Fruit fly (Drosophila melanogaster) whole organism, embryonic: ENCODE results near the gene vib.

ENCODE experiments used
- Atf-2 ChIP-seq: fragments of 200-800 bp; sonication (Bioruptor generic); optimal IDR thresholded peaks from 2 replicates; lab custom pipeline; 2016; ENCODE audit warnings: missing biosample characterization, missing genetic modification characterization
- Bteb2 ChIP-seq: fragments of 200-800 bp; sonication (Bioruptor generic); optimal IDR thresholded peaks from 2 replicates; lab custom pipeline; 2016; ENCODE audit warnings: missing biosample characterization, missing genetic modification characterization
- CG10209 ChIP-seq: fragments of 200-800 bp; sonication (Bioruptor generic); optimal IDR thresholded peaks from 3 replicates; lab custom pipeline; 2017; ENCODE audit warnings: missing biosample characterization, mild to moderate bottlenecking, missing genetic modification characterization, missing genetic modification reagents
- CG11696 ChIP-seq: fragments of 200-800 bp; sonication (Bioruptor generic); IDR thresholded peaks from 2 replicates; pipeline ENCODE4 v1.3.6; 2022; ENCODE audit warnings: missing biosample characterization, missing genetic modification characterization
- CG14667 ChIP-seq: fragments of 200-800 bp; sonication (Bioruptor generic); IDR thresholded peaks from 2 replicates; pipeline ENCODE4 v1.3.6; 2022; ENCODE audit warnings: missing biosample characterization, missing genetic modification characterization
- CG14965 ChIP-seq: fragments of 200-800 bp; sonication (Bioruptor generic); optimal IDR thresholded peaks from 2 replicates; lab custom pipeline; 2016; ENCODE audit warnings: missing biosample characterization, missing genetic modification characterization, borderline replicate concordance
- CG15011 ChIP-seq: fragments of 200-800 bp; sonication (Bioruptor generic); optimal IDR thresholded peaks from 3 replicates; lab custom pipeline; 2018; ENCODE audit warnings: missing biosample characterization, mild to moderate bottlenecking, missing genetic modification characterization
- CG1647 ChIP-seq: fragments of 200-800 bp; sonication (Bioruptor generic); optimal IDR thresholded peaks from 3 replicates; lab custom pipeline; 2016; ENCODE audit warnings: missing biosample characterization, missing genetic modification characterization
- CG17612 ChIP-seq: fragments of 200-800 bp; sonication (Bioruptor generic); IDR thresholded peaks from 2 replicates; pipeline ENCODE4 v1.3.6; 2022; ENCODE audit warnings: missing biosample characterization, missing genetic modification characterization
- CG18262 ChIP-seq: fragments of 200-800 bp; optimal IDR thresholded peaks from 3 replicates; lab custom pipeline; 2019; ENCODE audit warnings: missing biosample characterization, mild to moderate bottlenecking, missing genetic modification characterization, moderate library complexity
- CG2120 ChIP-seq: fragments of 200-800 bp; sonication (Bioruptor generic); optimal IDR thresholded peaks from 3 replicates; lab custom pipeline; 2016; ENCODE audit warnings: missing biosample characterization, missing genetic modification characterization
- CG2129 ChIP-seq: fragments of 200-800 bp; sonication (Bioruptor generic); IDR thresholded peaks from 2 replicates; pipeline ENCODE4 v1.3.6; 2022; ENCODE audit warnings: missing biosample characterization, missing genetic modification characterization; ENCODE audit not compliant: partially characterized antibody
- CG2712 ChIP-seq: fragments of 200-800 bp; optimal IDR thresholded peaks from 3 replicates; lab custom pipeline; 2019; ENCODE audit warnings: missing biosample characterization, mild to moderate bottlenecking, missing genetic modification characterization, moderate library complexity
- CG31224 ChIP-seq: fragments of 200-800 bp; sonication (Bioruptor generic); IDR thresholded peaks from 2 replicates; pipeline ENCODE4 v1.3.6; 2022; ENCODE audit warnings: missing biosample characterization, missing genetic modification characterization
- CG3163 ChIP-seq: fragments of 200-800 bp; sonication (Bioruptor generic); optimal IDR thresholded peaks from 3 replicates; lab custom pipeline; 2016; ENCODE audit warnings: missing biosample characterization, missing genetic modification characterization
- CG3281 ChIP-seq: fragments of 200-800 bp; sonication (Bioruptor generic); optimal IDR thresholded peaks from 3 replicates; lab custom pipeline; 2017; ENCODE audit warnings: missing biosample characterization, mild to moderate bottlenecking, missing genetic modification characterization
- CG4282 ChIP-seq: fragments of 200-800 bp; sonication (Bioruptor generic); optimal IDR thresholded peaks from 2 replicates; lab custom pipeline; 2016; ENCODE audit warnings: missing biosample characterization, missing genetic modification characterization
- CG4424 ChIP-seq: fragments of 200-800 bp; sonication (Bioruptor generic); optimal IDR thresholded peaks from 3 replicates; lab custom pipeline; 2016; ENCODE audit warnings: missing biosample characterization, missing genetic modification characterization
- CG8388 ChIP-seq: fragments of 200-800 bp; sonication (Bioruptor generic); optimal IDR thresholded peaks from 2 replicates; lab custom pipeline; 2019; ENCODE audit warnings: missing biosample characterization, mild to moderate bottlenecking, missing genetic modification characterization, moderate library complexity
- CG9797 ChIP-seq: fragments of 200-800 bp; sonication (Bioruptor generic); optimal IDR thresholded peaks from 3 replicates; lab custom pipeline; 2018; ENCODE audit warnings: missing biosample characterization, mild to moderate bottlenecking, missing genetic modification characterization
- Dref ChIP-seq: fragments of 200-800 bp; sonication (Bioruptor generic); IDR thresholded peaks from 2 replicates; pipeline ENCODE4 v1.3.6; 2022; ENCODE audit warnings: missing biosample characterization, missing genetic modification characterization
- E2f2 ChIP-seq: fragments of 200-800 bp; sonication (Bioruptor generic); IDR thresholded peaks from 2 replicates; pipeline ENCODE4 v1.3.6; 2022; ENCODE audit warnings: missing biosample characterization, missing genetic modification characterization
- HmgZ ChIP-seq: fragments of 200-800 bp; sonication (Bioruptor generic); optimal IDR thresholded peaks from 2 replicates; lab custom pipeline; 2018; ENCODE audit warnings: missing biosample characterization, mild to moderate bottlenecking, missing genetic modification characterization
- Hmx ChIP-seq: fragments of 200-800 bp; sonication (Bioruptor generic); optimal IDR thresholded peaks from 2 replicates; lab custom pipeline; 2016; ENCODE audit warnings: missing biosample characterization, missing genetic modification characterization
- Med ChIP-seq: fragments of 200-800 bp; sonication (Bioruptor generic); peaks from one replicate; lab custom pipeline; 2016; ENCODE audit warnings: missing biosample characterization, missing genetic modification characterization, mild to moderate bottlenecking, inconsistent platforms, moderate library complexity
- NC2α ChIP-seq: fragments of 200-800 bp; sonication (Bioruptor generic); optimal IDR thresholded peaks from 2 replicates; lab custom pipeline; 2016; ENCODE audit warnings: missing biosample characterization, missing genetic modification characterization
- NK7.1 ChIP-seq: fragments of 200-800 bp; sonication (Bioruptor generic); optimal IDR thresholded peaks from 3 replicates; lab custom pipeline; 2016; ENCODE audit warnings: missing biosample characterization, missing genetic modification characterization
- Rfx ChIP-seq: fragments of 200-800 bp; sonication (Bioruptor generic); IDR thresholded peaks from 2 replicates; pipeline ENCODE4 v1.3.6; 2022; ENCODE audit warnings: missing biosample characterization, missing genetic modification characterization
- Sox100B ChIP-seq: fragments of 200-800 bp; sonication (Bioruptor generic); optimal IDR thresholded peaks from 3 replicates; lab custom pipeline; 2018; ENCODE audit warnings: missing biosample characterization, mild to moderate bottlenecking, missing genetic modification characterization
- Ssrp ChIP-seq: fragments of 200-800 bp; sonication (Bioruptor generic); optimal IDR thresholded peaks from 2 replicates; lab custom pipeline; 2018; ENCODE audit warnings: missing biosample characterization, mild to moderate bottlenecking, missing genetic modification characterization, moderate library complexity
- btn ChIP-seq: fragments of 200-800 bp; sonication (Bioruptor generic); optimal IDR thresholded peaks from 2 replicates; lab custom pipeline; 2016; ENCODE audit warnings: missing biosample characterization, missing genetic modification characterization
- cas ChIP-seq: fragments of 200-800 bp; sonication (Bioruptor generic); IDR thresholded peaks from 2 replicates; pipeline ENCODE4 v1.3.6; 2022; ENCODE audit warnings: missing biosample characterization, missing genetic modification characterization
- chm ChIP-seq: fragments of 200-800 bp; sonication (Bioruptor generic); IDR thresholded peaks from 2 replicates; pipeline ENCODE4 v1.3.6; 2022; ENCODE audit warnings: missing biosample characterization, missing genetic modification characterization
- dati ChIP-seq: fragments of 200-800 bp; sonication (Bioruptor generic); IDR thresholded peaks from 2 replicates; pipeline ENCODE4 v1.3.6; 2022; ENCODE audit warnings: missing biosample characterization, missing genetic modification characterization
- dmrt11E ChIP-seq: fragments of 200-800 bp; sonication (Bioruptor generic); optimal IDR thresholded peaks from 3 replicates; lab custom pipeline; 2018; ENCODE audit warnings: missing biosample characterization, mild to moderate bottlenecking, missing genetic modification characterization, moderate library complexity
- hkb ChIP-seq, 2 experiments: fragments of 200-800 bp in 1 of 2; fragments of >200 bp in 1 of 2; sonication (Bioruptor generic) in 1 of 2; IDR thresholded peaks in 1 of 2; optimal IDR thresholded peaks in 1 of 2; 2 replicates each; pipeline versions ENCODE4 v1.3.6 to Lab custom; 2017 to 2022; ENCODE audit warnings: missing biosample characterization in 1 of 2, missing genetic modification characterization in 1 of 2
- lilli ChIP-seq: fragments of 200-800 bp; sonication (Bioruptor generic); optimal IDR thresholded peaks from 3 replicates; lab custom pipeline; 2016; ENCODE audit warnings: missing biosample characterization, missing genetic modification characterization
- lmd ChIP-seq: fragments of 200-800 bp; sonication (Bioruptor generic); IDR thresholded peaks from 2 replicates; pipeline ENCODE4 v1.3.6; 2022; ENCODE audit warnings: missing biosample characterization, missing genetic modification characterization
- mld ChIP-seq: fragments of 200-800 bp; sonication (Bioruptor generic); IDR thresholded peaks from 3 replicates; pipeline ENCODE4 v1.3.6; 2022; ENCODE audit warnings: missing biosample characterization, missing genetic modification characterization; ENCODE audit not compliant: partially characterized antibody
- nau ChIP-seq: fragments of 200-800 bp; sonication (Bioruptor generic); optimal IDR thresholded peaks from 3 replicates; lab custom pipeline; 2017; ENCODE audit warnings: missing biosample characterization, mild to moderate bottlenecking, missing genetic modification characterization, missing genetic modification reagents
- org-1 ChIP-seq: fragments of 200-800 bp; sonication (Bioruptor generic); optimal IDR thresholded peaks from 2 replicates; lab custom pipeline; 2017; ENCODE audit warnings: missing biosample characterization, missing genetic modification characterization
- p53 ChIP-seq: fragments of 200-800 bp; sonication (Bioruptor generic); optimal IDR thresholded peaks from 2 replicates; lab custom pipeline; 2016; ENCODE audit warnings: missing biosample characterization, missing genetic modification characterization
- peb ChIP-seq: fragments of 200-800 bp; sonication (Bioruptor generic); IDR thresholded peaks from 2 replicates; pipeline ENCODE4 v1.3.6; 2022; ENCODE audit warnings: missing biosample characterization, missing genetic modification characterization
- psq ChIP-seq: fragments of 200-800 bp; sonication (Bioruptor generic); optimal IDR thresholded peaks from 2 replicates; lab custom pipeline; 2017; ENCODE audit warnings: missing biosample characterization, missing genetic modification characterization
- ro ChIP-seq: fragments of 200-800 bp; sonication (Bioruptor generic); IDR thresholded peaks from 2 replicates; pipeline ENCODE4 v1.3.6; 2022; ENCODE audit warnings: missing biosample characterization, missing genetic modification characterization
- sens ChIP-seq: fragments of 200-800 bp; sonication (Bioruptor generic); peaks from one replicate; lab custom pipeline; 2016; ENCODE audit warnings: missing biosample characterization, missing genetic modification characterization
- sna ChIP-seq: fragments of 200-800 bp; sonication (Bioruptor generic); IDR thresholded peaks from 2 replicates; pipeline ENCODE4 v1.3.6; 2022; ENCODE audit warnings: missing biosample characterization, missing genetic modification characterization; ENCODE audit not compliant: partially characterized antibody
- sr ChIP-seq: fragments of 200-800 bp; sonication (Bioruptor generic); IDR thresholded peaks from 3 replicates; pipeline ENCODE4 v1.3.6; 2022; ENCODE audit warnings: missing biosample characterization, missing genetic modification characterization
- ssp ChIP-seq: fragments of 200-800 bp; sonication (Bioruptor generic); IDR thresholded peaks from 2 replicates; pipeline ENCODE4 v1.3.6; 2022; ENCODE audit warnings: missing biosample characterization, missing genetic modification characterization
- trh ChIP-seq: fragments of 200-800 bp; sonication (Bioruptor generic); optimal IDR thresholded peaks from 2 replicates; lab custom pipeline; 2016; ENCODE audit warnings: missing biosample characterization, missing genetic modification characterization
- vfl ChIP-seq: fragments of 200-800 bp; sonication (Bioruptor generic); optimal IDR thresholded peaks from 2 replicates; lab custom pipeline; 2016; ENCODE audit warnings: missing biosample characterization, missing genetic modification characterization
- wor ChIP-seq: fragments of 200-800 bp; sonication (Bioruptor generic); IDR thresholded peaks from 2 replicates; pipeline ENCODE4 v1.3.6; 2022; ENCODE audit warnings: missing biosample characterization, missing genetic modification characterization
- zen2 ChIP-seq: fragments of 200-800 bp; sonication (Bioruptor generic); IDR thresholded peaks from 3 replicates; pipeline ENCODE4 v1.3.6; 2022; ENCODE audit warnings: missing biosample characterization, missing genetic modification characterization; ENCODE audit not compliant: partially characterized antibody

Gene vib

dm6 chr3R:19274028-19274427 lies 47.6 kb upstream of the vib start (continued):
- no peak for TF ChIP-seq lmd (GFP tag; lab: Robert Waterston, UW)
- TF ChIP-seq sr (GFP tag; lab: Robert Waterston, UW): no peak
- TF ChIP-seq CG1647 (GFP tag; lab: Kevin White, UChicago): no peak
- TF ChIP-seq Ssrp (tag; lab: Kevin White, UChicago): peak; percentile 40
- TF ChIP-seq CG2712 (tag; lab: Kevin White, UChicago): peak; percentile 60
- no peak for TF ChIP-seq dati
- 0 out of 2 replicates have a peak, but pooled peaks have one; percentile 15 for TF ChIP-seq wor
- TF ChIP-seq CG2129 (GFP tag; lab: Robert Waterston, UW): no peak
- TF ChIP-seq dmrt11E: peak; percentile 68
- no peak for TF ChIP-seq lilli (GFP tag; lab: Kevin White, UChicago)
- no peak for TF ChIP-seq CG4282
- no peak for TF ChIP-seq Atf-2 (GFP tag; lab: Kevin White, UChicago)
- TF ChIP-seq CG17612 (GFP tag; lab: Robert Waterston, UW): no peak
- no peak for TF ChIP-seq CG11696 (GFP tag; lab: Robert Waterston, UW)
- no peak for TF ChIP-seq ro
- TF ChIP-seq Sox100B (GFP tag; lab: Kevin White, UChicago): peak; percentile 28
- TF ChIP-seq hkb (optimal IDR thresholded peaks at IDR 0.05; lab: Kevin White, UChicago): no peak
- no peak for TF ChIP-seq hkb (GFP tag; IDR thresholded peaks at IDR 0.05; lab: Robert Waterston, UW)
- TF ChIP-seq CG14965: no peak
- no peak for TF ChIP-seq CG9797 (GFP tag; lab: Kevin White, UChicago)
- no peak for TF ChIP-seq peb (GFP tag; lab: Robert Waterston, UW)
- no peak for TF ChIP-seq chm (GFP tag; lab: Robert Waterston, UW)
- TF ChIP-seq CG18262 (tag; lab: Kevin White, UChicago): peak; percentile 69
- TF ChIP-seq HmgZ (tag; lab: Kevin White, UChicago): no peak
- TF ChIP-seq sens: peak; percentile 77
- TF ChIP-seq p53 (GFP tag; lab: Kevin White, UChicago): no peak
- no peak for TF ChIP-seq E2f2 (GFP tag; lab: Robert Waterston, UW)
- TF ChIP-seq btn: no peak
- TF ChIP-seq cas (GFP tag; lab: Robert Waterston, UW): no peak
- no peak for TF ChIP-seq zen2 (GFP tag; lab: Robert Waterston, UW)
- TF ChIP-seq vfl (GFP tag; lab: Kevin White, UChicago): no peak
- no peak for TF ChIP-seq mld (GFP tag; lab: Robert Waterston, UW)
- TF ChIP-seq org-1 (GFP tag; lab: Kevin White, UChicago): no peak
- no peak for TF ChIP-seq CG10209 (GFP tag; lab: Kevin White, UChicago)
- no peak for TF ChIP-seq ssp (GFP tag; lab: Robert Waterston, UW)
- TF ChIP-seq nau (GFP tag; lab: Kevin White, UChicago): no peak
- TF ChIP-seq psq (GFP tag; lab: Kevin White, UChicago): no peak
- TF ChIP-seq Bteb2: no peak
- TF ChIP-seq trh: no peak
- no peak for TF ChIP-seq CG2120 (GFP tag; lab: Kevin White, UChicago)
- TF ChIP-seq NC2α: no peak
- TF ChIP-seq CG31224: no peak
- no peak for TF ChIP-seq Dref (GFP tag; lab: Robert Waterston, UW)
- no peak for TF ChIP-seq CG15011 (GFP tag; lab: Kevin White, UChicago)
- TF ChIP-seq CG14667: no peak
- TF ChIP-seq CG3281 (GFP tag; lab: Kevin White, UChicago): no peak
- no peak for TF ChIP-seq Rfx
- TF ChIP-seq CG4424: peak; percentile 29
- no peak for TF ChIP-seq Med (GFP tag; lab: Kevin White, UChicago)
- no peak for TF ChIP-seq CG3163
- no peak for TF ChIP-seq NK7.1 (GFP tag; lab: Kevin White, UChicago)
- peak; percentile 27 for TF ChIP-seq CG8388
- no peak for TF ChIP-seq Hmx (GFP tag; lab: Kevin White, UChicago)
- no peak for TF ChIP-seq sna (GFP tag; lab: Robert Waterston, UW)
